Worm (Caenorhabditis elegans) whole organism, mixed stage, embryonic: ENCODE measurements around the gene ilcr-1.

Experiments
- blmp-1 ChIP-seq: fragments of 150-350 bp; optimal IDR thresholded peaks from 2 replicates; lab custom pipeline; 2014; ENCODE audit warnings: missing biosample characterization, missing genetic modification characterization
- ces-1 ChIP-seq: fragments of 150-350 bp; optimal IDR thresholded peaks from 2 replicates; lab custom pipeline; 2014; ENCODE audit warnings: missing biosample characterization, missing genetic modification reagents, missing genetic modification characterization
- drap-1 ChIP-seq: fragments of 200-800 bp; sonication (Bioruptor generic); optimal IDR thresholded peaks from 3 replicates; lab custom pipeline; 2018; ENCODE audit warnings: mild to moderate bottlenecking, missing genetic modification characterization, missing compliant biosample characterization
- elt-1 ChIP-seq: sonication (generic microtip); optimal IDR thresholded peaks from 2 replicates; lab custom pipeline; 2017; ENCODE audit warnings: missing genetic modification characterization, mild to moderate bottlenecking, missing compliant biosample characterization, antibody characterized with exemption, moderate library complexity, borderline replicate concordance; ENCODE audit not compliant: insufficient read depth
- hlh-1 ChIP-seq: fragments of 150-350 bp; optimal IDR thresholded peaks from 2 replicates; lab custom pipeline; 2014; ENCODE audit warnings: missing biosample characterization, missing genetic modification reagents, missing genetic modification characterization
- lsy-2 ChIP-seq: fragments of 150-350 bp; optimal IDR thresholded peaks from 2 replicates; lab custom pipeline; 2014; ENCODE audit warnings: missing biosample characterization, missing genetic modification characterization
- mab-5 ChIP-seq: fragments of 150-350 bp; optimal IDR thresholded peaks from 2 replicates; lab custom pipeline; 2014; ENCODE audit warnings: missing biosample characterization, missing genetic modification characterization
- mep-1 ChIP-seq: fragments of 150-350 bp; optimal IDR thresholded peaks from 2 replicates; lab custom pipeline; 2017; ENCODE audit warnings: missing biosample characterization, missing genetic modification reagents, missing genetic modification characterization, inconsistent platforms
- nhr-237 ChIP-seq: fragments of 150-350 bp; optimal IDR thresholded peaks from 2 replicates; lab custom pipeline; 2014; ENCODE audit warnings: missing biosample characterization, missing genetic modification characterization
- nhr-76 ChIP-seq: sonication (generic microtip); optimal IDR thresholded peaks from 2 replicates; lab custom pipeline; 2017; ENCODE audit warnings: missing biosample characterization, missing genetic modification characterization
- pha-4 ChIP-seq: fragments of 150-350 bp; optimal IDR thresholded peaks from 2 replicates; lab custom pipeline; 2018; ENCODE audit warnings: missing biosample characterization, missing genetic modification reagents, missing genetic modification characterization
- unc-39 ChIP-seq: fragments of 150-350 bp; optimal IDR thresholded peaks from 2 replicates; lab custom pipeline; 2014; ENCODE audit warnings: missing biosample characterization, missing genetic modification characterization
- ztf-11 ChIP-seq: fragments of 150-350 bp; optimal IDR thresholded peaks from 2 replicates; lab custom pipeline; 2014; ENCODE audit warnings: missing biosample characterization, missing genetic modification characterization

DNA sequence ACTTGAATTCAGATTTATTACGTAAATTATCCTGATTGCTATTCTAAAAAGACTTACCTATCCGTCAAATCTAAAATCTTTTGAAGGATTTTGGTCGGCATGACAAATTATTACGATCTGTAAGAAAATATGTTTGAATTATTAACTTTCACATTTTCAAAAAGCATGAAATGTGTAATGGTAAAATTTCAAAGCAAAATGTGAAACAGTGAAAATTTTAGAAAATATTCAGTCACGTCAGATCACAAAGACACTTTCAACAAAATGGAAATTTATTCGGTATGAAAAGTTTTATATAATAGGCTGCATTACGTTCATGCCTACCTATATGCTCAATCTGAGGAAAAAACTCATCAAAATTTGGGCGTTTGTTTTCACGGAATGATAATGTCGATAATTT is 45.4 kb downstream of the ilcr-1 start, which contains the start of gene fbxa-126:
- TF ChIP-seq blmp-1 (tag; lab: Kevin White, UChicago) (no peak), unc-39 (tag; lab: Kevin White, UChicago) (no peak), ces-1 (GFP tag; lab: Kevin White, UChicago) (no peak), drap-1 (GFP tag; lab: Kevin White, UChicago) (no peak), nhr-237 (tag; lab: Kevin White, UChicago) (no peak), mab-5 (tag; lab: Kevin White, UChicago) (no peak), mep-1 (tag; lab: Kevin White, UChicago) (no peak), lsy-2 (tag; lab: Kevin White, UChicago) (no peak), elt-1 (tag; lab: Kevin White, UChicago) (no peak), ztf-11 (tag; lab: Kevin White, UChicago) (no peak), pha-4 (tag; lab: Kevin White, UChicago) (no peak), nhr-76 (no peak), hlh-1 (tag; lab: Kevin White, UChicago) (no peak)
